Fruit fly (Drosophila melanogaster) whole organism, embryonic: Measurements from ENCODE around the gene CG2901.

ENCODE experiments used
- Adf1 ChIP-seq: fragments of 200-800 bp; sonication (Bioruptor generic); IDR thresholded peaks from 2 replicates; pipeline ENCODE4 v1.3.6; 2022; ENCODE audit warnings: missing biosample characterization, missing genetic modification characterization
- CG10209 ChIP-seq: fragments of 200-800 bp; sonication (Bioruptor generic); optimal IDR thresholded peaks from 3 replicates; lab custom pipeline; 2017; ENCODE audit warnings: missing biosample characterization, mild to moderate bottlenecking, missing genetic modification characterization, missing genetic modification reagents
- CG1024 ChIP-seq: fragments of 200-800 bp; sonication (Bioruptor generic); IDR thresholded peaks from 2 replicates; pipeline ENCODE4 v1.3.6; 2022; ENCODE audit warnings: missing biosample characterization, missing genetic modification characterization
- CG10462 ChIP-seq: fragments of 200-800 bp; sonication (Bioruptor generic); optimal IDR thresholded peaks from 2 replicates; lab custom pipeline; 2016; ENCODE audit warnings: missing biosample characterization, missing genetic modification characterization
- CG11085 ChIP-seq: fragments of 200-800 bp; sonication (Bioruptor generic); IDR thresholded peaks from 2 replicates; pipeline ENCODE4 v1.3.6; 2022; ENCODE audit warnings: missing biosample characterization, missing genetic modification characterization
- CG11093 ChIP-seq: fragments of 200-800 bp; sonication (Bioruptor generic); IDR thresholded peaks from 3 replicates; pipeline ENCODE4 v1.3.6; 2022; ENCODE audit warnings: missing biosample characterization, missing genetic modification characterization
- CG12104 ChIP-seq: fragments of 200-800 bp; sonication (Bioruptor generic); optimal IDR thresholded peaks from 3 replicates; lab custom pipeline; 2016; ENCODE audit warnings: missing biosample characterization, missing genetic modification characterization
- CG13894 ChIP-seq: fragments of 200-800 bp; sonication (Bioruptor generic); optimal IDR thresholded peaks from 3 replicates; lab custom pipeline; 2018; ENCODE audit warnings: missing biosample characterization, mild to moderate bottlenecking, missing genetic modification characterization, moderate library complexity
- CG1603 ChIP-seq: fragments of 200-800 bp; sonication (Bioruptor generic); optimal IDR thresholded peaks from 2 replicates; lab custom pipeline; 2019; ENCODE audit warnings: missing biosample characterization, mild to moderate bottlenecking, missing genetic modification characterization, moderate library complexity
- CG17186 ChIP-seq: fragments of 200-800 bp; sonication (Bioruptor generic); optimal IDR thresholded peaks from 3 replicates; lab custom pipeline; 2017; ENCODE audit warnings: missing biosample characterization, missing genetic modification reagents, missing genetic modification characterization
- CG2116 ChIP-seq: fragments of 200-800 bp; sonication (Bioruptor generic); optimal IDR thresholded peaks from 3 replicates; lab custom pipeline; 2018; ENCODE audit warnings: missing biosample characterization, mild to moderate bottlenecking, missing genetic modification characterization
- CG2120 ChIP-seq: fragments of 200-800 bp; sonication (Bioruptor generic); optimal IDR thresholded peaks from 3 replicates; lab custom pipeline; 2016; ENCODE audit warnings: missing biosample characterization, missing genetic modification characterization
- CG3163 ChIP-seq: fragments of 200-800 bp; sonication (Bioruptor generic); optimal IDR thresholded peaks from 3 replicates; lab custom pipeline; 2016; ENCODE audit warnings: missing biosample characterization, missing genetic modification characterization
- CG32532 ChIP-seq: fragments of 200-800 bp; sonication (Bioruptor generic); IDR thresholded peaks from 2 replicates; pipeline ENCODE4 v1.3.6; 2022; ENCODE audit warnings: missing biosample characterization, missing genetic modification characterization
- CG34376 ChIP-seq: fragments of 200-800 bp; sonication (Bioruptor generic); optimal IDR thresholded peaks from 2 replicates; lab custom pipeline; 2018; ENCODE audit warnings: missing biosample characterization, mild to moderate bottlenecking, missing genetic modification characterization
- CG4282 ChIP-seq: fragments of 200-800 bp; sonication (Bioruptor generic); optimal IDR thresholded peaks from 2 replicates; lab custom pipeline; 2016; ENCODE audit warnings: missing biosample characterization, missing genetic modification characterization
- CG4360 ChIP-seq: fragments of 200-800 bp; sonication (Bioruptor generic); IDR thresholded peaks from 2 replicates; pipeline ENCODE4 v1.3.6; 2022; ENCODE audit warnings: missing biosample characterization, missing genetic modification characterization
- CG4707 ChIP-seq: fragments of 200-800 bp; sonication (Bioruptor generic); optimal IDR thresholded peaks from 2 replicates; lab custom pipeline; 2018; ENCODE audit warnings: missing biosample characterization, mild to moderate bottlenecking, missing genetic modification characterization, moderate library complexity
- CG6765 ChIP-seq: fragments of 200-800 bp; sonication (Bioruptor generic); optimal IDR thresholded peaks from 3 replicates; lab custom pipeline; 2017; ENCODE audit warnings: missing biosample characterization, mild to moderate bottlenecking, missing genetic modification characterization
- CG7839 ChIP-seq: fragments of 200-800 bp; sonication (Bioruptor generic); optimal IDR thresholded peaks from 3 replicates; lab custom pipeline; 2018; ENCODE audit warnings: missing biosample characterization, mild to moderate bottlenecking, missing genetic modification characterization, moderate library complexity
- CG8290 ChIP-seq, 3 experiments: fragments of 200-800 bp; sonication (Bioruptor generic); optimal IDR thresholded peaks; 2 replicates each; lab custom pipeline; 2016 to 2019; ENCODE audit warnings: missing biosample characterization in 3 of 3, missing genetic modification characterization in 3 of 3, mild to moderate bottlenecking in 2 of 3, moderate library complexity in 1 of 3
- CG9609 ChIP-seq: fragments of 200-800 bp; sonication (Bioruptor generic); optimal IDR thresholded peaks from 3 replicates; lab custom pipeline; 2016; ENCODE audit warnings: missing biosample characterization, missing genetic modification characterization
- CG9817 ChIP-seq: fragments of 200-800 bp; sonication (Bioruptor generic); optimal IDR thresholded peaks from 2 replicates; lab custom pipeline; 2018; ENCODE audit warnings: missing biosample characterization, mild to moderate bottlenecking, missing genetic modification characterization, moderate library complexity
- D19A ChIP-seq: fragments of 200-800 bp; optimal IDR thresholded peaks from 3 replicates; lab custom pipeline; 2019; ENCODE audit warnings: missing biosample characterization, mild to moderate bottlenecking, missing genetic modification characterization, moderate library complexity
- Dek ChIP-seq: fragments of 200-800 bp; sonication (Bioruptor generic); optimal IDR thresholded peaks from 3 replicates; lab custom pipeline; 2019; ENCODE audit warnings: missing biosample characterization, mild to moderate bottlenecking, missing genetic modification characterization, moderate library complexity
- Ets97D ChIP-seq: fragments of 200-800 bp; sonication (Bioruptor generic); optimal IDR thresholded peaks from 3 replicates; lab custom pipeline; 2016; ENCODE audit warnings: missing biosample characterization, missing genetic modification characterization
- HHEX ChIP-seq: fragments of 200-800 bp; sonication (Bioruptor generic); optimal IDR thresholded peaks from 3 replicates; lab custom pipeline; 2017; ENCODE audit warnings: missing biosample characterization, mild to moderate bottlenecking, missing genetic modification characterization, missing genetic modification reagents
- Hr51 ChIP-seq, 2 experiments: fragments of 200-800 bp; sonication (Bioruptor generic); optimal IDR thresholded peaks; 2 replicates in 1 of 2; 3 replicates in 1 of 2; lab custom pipeline; 2016 to 2018; ENCODE audit warnings: missing biosample characterization in 2 of 2, missing genetic modification characterization in 2 of 2, mild to moderate bottlenecking in 1 of 2, moderate library complexity in 1 of 2
- Hr78 ChIP-seq, 2 experiments: fragments of 200-800 bp in 1 of 2; fragments of >200 bp in 1 of 2; sonication (Bioruptor generic) in 1 of 2; optimal IDR thresholded peaks; 2 replicates each; lab custom pipeline; 2017 to 2019; ENCODE audit warnings: missing biosample characterization in 2 of 2, missing genetic modification characterization in 2 of 2, mild to moderate bottlenecking in 1 of 2, moderate library complexity in 1 of 2
- Mad ChIP-seq: fragments of 200-800 bp; sonication (Bioruptor generic); optimal IDR thresholded peaks from 2 replicates; lab custom pipeline; 2016; ENCODE audit warnings: missing biosample characterization, missing genetic modification characterization
- az2 ChIP-seq: fragments of 200-800 bp; sonication (Bioruptor generic); optimal IDR thresholded peaks from 3 replicates; lab custom pipeline; 2016; ENCODE audit warnings: missing biosample characterization, missing genetic modification characterization
- bab2 ChIP-seq: fragments of 200-800 bp; sonication (Bioruptor generic); optimal IDR thresholded peaks from 2 replicates; lab custom pipeline; 2016; ENCODE audit warnings: missing biosample characterization, missing genetic modification characterization
- btn ChIP-seq: fragments of 200-800 bp; sonication (Bioruptor generic); optimal IDR thresholded peaks from 2 replicates; lab custom pipeline; 2016; ENCODE audit warnings: missing biosample characterization, missing genetic modification characterization
- cad ChIP-seq: fragments of >200 bp; optimal IDR thresholded peaks from 2 replicates; lab custom pipeline; 2017; ENCODE audit warnings: missing biosample characterization, missing genetic modification characterization
- chn ChIP-seq: fragments of 200-800 bp; sonication (Bioruptor generic); optimal IDR thresholded peaks from 2 replicates; lab custom pipeline; 2016; ENCODE audit warnings: missing biosample characterization, missing genetic modification characterization
- crp ChIP-seq, 2 experiments: fragments of 200-800 bp; sonication (Bioruptor generic); optimal IDR thresholded peaks; 2 replicates in 1 of 2; 3 replicates in 1 of 2; lab custom pipeline; 2017; ENCODE audit warnings: missing biosample characterization in 2 of 2, missing genetic modification characterization in 2 of 2, mild to moderate bottlenecking in 1 of 2, moderate library complexity in 1 of 2
- dmrt11E ChIP-seq: fragments of 200-800 bp; sonication (Bioruptor generic); optimal IDR thresholded peaks from 3 replicates; lab custom pipeline; 2018; ENCODE audit warnings: missing biosample characterization, mild to moderate bottlenecking, missing genetic modification characterization, moderate library complexity
- gem ChIP-seq: fragments of 200-800 bp; sonication (Bioruptor generic); optimal IDR thresholded peaks from 2 replicates; lab custom pipeline; 2019; ENCODE audit warnings: missing biosample characterization, mild to moderate bottlenecking, missing genetic modification characterization, moderate library complexity
- gsb-n ChIP-seq: fragments of 200-800 bp; sonication (Bioruptor generic); optimal IDR thresholded peaks from 3 replicates; lab custom pipeline; 2018; ENCODE audit warnings: missing biosample characterization, mild to moderate bottlenecking, missing genetic modification characterization
- jing ChIP-seq: fragments of 200-800 bp; sonication (Bioruptor generic); optimal IDR thresholded peaks from 2 replicates; lab custom pipeline; 2018; ENCODE audit warnings: missing biosample characterization, mild to moderate bottlenecking, missing genetic modification characterization
- kay ChIP-seq: fragments of 200-800 bp; sonication (Bioruptor generic); optimal IDR thresholded peaks from 2 replicates; lab custom pipeline; 2016; ENCODE audit warnings: missing biosample characterization, missing genetic modification characterization
- sens ChIP-seq: fragments of 200-800 bp; sonication (Bioruptor generic); peaks from one replicate; lab custom pipeline; 2016; ENCODE audit warnings: missing biosample characterization, missing genetic modification characterization
- stwl ChIP-seq: fragments of 200-800 bp; sonication (Bioruptor generic); optimal IDR thresholded peaks from 3 replicates; lab custom pipeline; 2018; ENCODE audit warnings: missing biosample characterization, mild to moderate bottlenecking, missing genetic modification characterization, moderate library complexity
- tio ChIP-seq: fragments of 200-800 bp; sonication (Bioruptor generic); optimal IDR thresholded peaks from 2 replicates; lab custom pipeline; 2017; ENCODE audit warnings: missing biosample characterization, missing genetic modification characterization, inconsistent platforms
- trem ChIP-seq: fragments of 200-800 bp; optimal IDR thresholded peaks from 3 replicates; lab custom pipeline; 2019; ENCODE audit warnings: missing biosample characterization, mild to moderate bottlenecking, missing genetic modification characterization, moderate library complexity
- ttk ChIP-seq: fragments of 200-800 bp; sonication (Bioruptor generic); IDR thresholded peaks from 2 replicates; pipeline ENCODE4 v2.1.2; 2022; ENCODE audit warnings: missing biosample characterization, missing genetic modification characterization
- tx ChIP-seq: fragments of 200-800 bp; sonication (Bioruptor generic); optimal IDR thresholded peaks from 2 replicates; lab custom pipeline; 2016; ENCODE audit warnings: missing biosample characterization, missing genetic modification characterization

CG2901 gene

dm6 chrX:3866844-3867457, 39.0 kb downstream of the CG2901 start (continued):
- no peak for TF ChIP-seq Dek (tag; lab: Kevin White, UChicago)
- TF ChIP-seq CG6765 (GFP tag; lab: Kevin White, UChicago), result no peak
- TF ChIP-seq Hr51 (GFP tag; optimal IDR thresholded peaks at IDR 0.05; lab: Kevin White, UChicago), result peak in 1 of 2 experiments; percentile 26
- no peak for TF ChIP-seq CG4707 (GFP tag; lab: Kevin White, UChicago)
- TF ChIP-seq az2 (GFP tag; lab: Kevin White, UChicago), result no peak
- TF ChIP-seq CG9609 (GFP tag; lab: Kevin White, UChicago), result no peak
- no peak for TF ChIP-seq dmrt11E (tag; lab: Kevin White, UChicago)
- TF ChIP-seq kay, result no peak
- no peak for TF ChIP-seq CG9817 (tag; lab: Kevin White, UChicago)
- TF ChIP-seq CG11093 (GFP tag; lab: Robert Waterston, UW), result no peak
- TF ChIP-seq gem, result peak; percentile 51
- no peak for TF ChIP-seq CG34376 (GFP tag; lab: Kevin White, UChicago)
- no peak for TF ChIP-seq btn
- no peak for TF ChIP-seq CG17186 (GFP tag; lab: Kevin White, UChicago)
- no peak for TF ChIP-seq Adf1 (GFP tag; lab: Robert Waterston, UW)
- no peak for TF ChIP-seq CG11085
- no peak for TF ChIP-seq CG13894 (tag; lab: Kevin White, UChicago)
- no peak for TF ChIP-seq tx
- TF ChIP-seq CG8290 (GFP tag; optimal IDR thresholded peaks at IDR 0.05; lab: Kevin White, UChicago), result no peak
- TF ChIP-seq CG8290 (tag; optimal IDR thresholded peaks at IDR 0.05; lab: Kevin White, UChicago), result no peak

dm6 chrX:3867782-3868181, 39.8 kb downstream of the CG2901 start:
- TF ChIP-seq CG1603 (tag; lab: Kevin White, UChicago) (no peak), sens (peak; percentile 20), CG32532 (GFP tag; lab: Robert Waterston, UW) (no peak)

- TF ChIP-seq CG2116, result peak; percentile 23
- TF ChIP-seq ttk (GFP tag; lab: Robert Waterston, UW), result peak; percentile 92
- TF ChIP-seq CG12104 (GFP tag; lab: Kevin White, UChicago), result peak; percentile 73
- TF ChIP-seq CG7839 (tag; lab: Kevin White, UChicago), result peak; percentile 86
- TF ChIP-seq CG3163 (GFP tag; lab: Kevin White, UChicago), result peak; percentile 63
- peak; percentile 81 for TF ChIP-seq HHEX (GFP tag; lab: Kevin White, UChicago)
- TF ChIP-seq chn (GFP tag; lab: Kevin White, UChicago), result peak; percentile 79
- TF ChIP-seq gsb-n, result peak; percentile 81
- TF ChIP-seq trem, result peak; percentile 57
- TF ChIP-seq Hr78 (GFP tag; optimal IDR thresholded peaks at IDR 0.05; lab: Kevin White, UChicago), result peak in 1 of 2 experiments; percentile 35
- TF ChIP-seq bab2 (GFP tag; lab: Kevin White, UChicago), result peak; percentile 83
- peak; percentile 50 for TF ChIP-seq CG2120
- TF ChIP-seq CG1024 (GFP tag; lab: Robert Waterston, UW), result peak; percentile 83
- peak; percentile 86 for TF ChIP-seq jing (GFP tag; lab: Kevin White, UChicago)
- peak; percentile 53; the same call in 1 of the 2 replicates for TF ChIP-seq CG4360 (GFP tag; lab: Robert Waterston, UW)
- TF ChIP-seq cad, result no peak
- peak; percentile 72 for TF ChIP-seq D19A (tag; lab: Kevin White, UChicago)
- peak; percentile 74 for TF ChIP-seq Mad (GFP tag; lab: Kevin White, UChicago)
- peak; percentile 68 for TF ChIP-seq tio (GFP tag; lab: Kevin White, UChicago)
- TF ChIP-seq crp (GFP tag; optimal IDR thresholded peaks at IDR 0.05; lab: Kevin White, UChicago), result peak in 1 of 2 experiments; percentile 38
- no peak for TF ChIP-seq stwl
- TF ChIP-seq Ets97D, result peak; percentile 34
- TF ChIP-seq CG4282 (GFP tag; lab: Kevin White, UChicago), result peak; percentile 34
- TF ChIP-seq CG10209 (GFP tag; lab: Kevin White, UChicago), result peak; percentile 78
- TF ChIP-seq CG10462 (GFP tag; lab: Kevin White, UChicago), result peak; percentile 75
Measured at dm6 chrX:3868456-3869023, 40.5 kb downstream of the CG2901 start, which contains the start of gene CG2930. Gene CG2930, plus strand, starts transcription at chrX:3868973.
